Worm (Caenorhabditis elegans): ENCODE measurements around the gene C10C5.4.

DNA sequence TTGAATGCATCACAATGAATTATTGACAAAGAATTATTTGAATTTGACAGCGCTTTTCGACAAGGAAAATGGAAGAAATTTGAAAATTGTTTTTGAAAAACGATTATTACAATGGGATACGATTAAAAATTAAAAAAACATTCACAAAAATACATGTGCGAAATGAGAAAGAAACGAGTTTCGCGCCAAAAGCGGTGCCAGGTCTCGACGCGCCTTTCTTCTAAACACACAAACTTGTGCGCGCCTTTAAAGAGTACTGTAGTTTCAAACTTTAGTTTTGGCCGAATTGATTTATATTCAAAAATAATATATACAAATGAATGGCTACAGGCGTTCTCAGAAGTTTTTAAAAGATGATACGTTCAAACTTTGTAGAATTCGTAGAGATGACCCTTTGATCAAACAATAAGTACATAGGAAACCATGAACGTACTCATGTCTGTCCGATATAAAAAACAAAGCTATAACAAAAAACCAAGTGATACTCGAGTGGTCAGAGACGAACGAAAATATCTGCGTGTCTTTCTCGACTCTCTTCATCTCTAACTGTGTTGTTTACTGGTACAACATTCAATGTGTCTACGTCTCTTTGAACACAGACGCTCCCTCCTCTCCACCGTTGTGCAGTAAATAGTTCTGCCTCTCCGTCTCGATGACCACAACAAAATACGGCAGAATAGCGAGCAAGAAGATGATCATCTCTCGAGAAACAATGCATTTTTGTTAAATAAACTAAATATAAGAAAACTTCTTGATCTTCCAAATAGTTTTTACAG is 10.3 kb upstream of the C10C5.4 start:
- TF ChIP-seq unc-62 (GFP tag; optimal IDR thresholded peaks at IDR 0.05) (no peak), egl-27 (tag; optimal IDR thresholded peaks at IDR 0.05) (no peak), ztf-4 (tag; optimal IDR thresholded peaks at IDR 0.05) (no peak), nhr-77 (tag; optimal IDR thresholded peaks at IDR 0.05) (no peak), tbx-2 (tag; optimal IDR thresholded peaks at IDR 0.05) (no peak), nhr-237 (tag; optimal IDR thresholded peaks at IDR 0.05) (no peak)
